Fruit fly (Drosophila melanogaster): ENCODE data around the gene CG11322.

CG11322 gene

dm6 chr2L:6723750-6724503, 35.5 kb downstream of the CG11322 start, which contains the start of gene Liprin-alpha (continued):
- peak in 1 of 2 experiments; percentile 37 for TF ChIP-seq Pdp1 (GFP tag; optimal IDR thresholded peaks at IDR 0.05)
- no peak for TF ChIP-seq CG10274 (GFP tag; optimal IDR thresholded peaks at IDR 0.05)
- no peak for TF ChIP-seq CG17359 (tag; optimal IDR thresholded peaks at IDR 0.05)
- 0 out of 2 replicates have a peak, but pooled peaks have one; percentile 37 for TF ChIP-seq Awh (GFP tag; IDR thresholded peaks at IDR 0.05)
- TF ChIP-seq GATAe (GFP tag; conservative IDR thresholded peaks at IDR 0.05) = peak; percentile 80
- TF ChIP-seq sd (tag; optimal IDR thresholded peaks at IDR 0.05) = peak; percentile 99
- TF ChIP-seq zfh2 (GFP tag; optimal IDR thresholded peaks at IDR 0.05) = no peak
- peak; percentile 72; the same call in 2 of the 3 replicates for TF ChIP-seq CG34422 (GFP tag; IDR thresholded peaks at IDR 0.05)
- peak; percentile 87 for TF ChIP-seq CG1529 (GFP tag; optimal IDR thresholded peaks at IDR 0.05)
- peak; percentile 99 for TF ChIP-seq cg (GFP tag; optimal IDR thresholded peaks at IDR 0.05)
- TF ChIP-seq Med (GFP tag) = peak; percentile 79
- TF ChIP-seq sens (GFP tag) = peak; percentile 43
- TF ChIP-seq CG12071 (GFP tag; optimal IDR thresholded peaks at IDR 0.05) = no peak
- no peak for TF ChIP-seq Hmr (GFP tag; optimal IDR thresholded peaks at IDR 0.05)
- 0 out of 2 replicates have a peak, but pooled peaks have one; percentile 5 for TF ChIP-seq CG42726 (GFP tag; IDR thresholded peaks at IDR 0.05; ENCODE audit: partially characterized antibody)
- no peak for TF ChIP-seq aop (GFP tag; IDR thresholded peaks at IDR 0.05)
- no peak for TF ChIP-seq Dip3 (GFP tag; optimal IDR thresholded peaks at IDR 0.05)
- TF ChIP-seq CG6175 (GFP tag; IDR thresholded peaks at IDR 0.05) = peak; percentile 96
- peak in 1 of 3 experiments; percentile 73 for TF ChIP-seq Stat92E (GFP tag; optimal IDR thresholded peaks at IDR 0.05)
- peak; percentile 84 for TF ChIP-seq D (optimal IDR thresholded peaks at IDR 0.05)
- no peak for TF ChIP-seq D (GFP tag; optimal IDR thresholded peaks at IDR 0.05)
- TF ChIP-seq CG7963 (GFP tag; IDR thresholded peaks at IDR 0.05; ENCODE audit: partially characterized antibody) = 0 out of 3 replicates have a peak, but pooled peaks have one; percentile 4
- TF ChIP-seq Hr3 (GFP tag; optimal IDR thresholded peaks at IDR 0.05) = no peak
- TF ChIP-seq HmgZ (tag; optimal IDR thresholded peaks at IDR 0.05) = peak; percentile 29
- TF ChIP-seq chm (GFP tag; IDR thresholded peaks at IDR 0.05) = peak; percentile 56; the same call in 1 of the 2 replicates
- peak; percentile 2 for TF ChIP-seq phol (tag; optimal IDR thresholded peaks at IDR 0.05)
- 0 out of 2 replicates have a peak, but pooled peaks have one; percentile 33 for TF ChIP-seq rib (GFP tag; IDR thresholded peaks at IDR 0.05)
- TF ChIP-seq mam (GFP tag; optimal IDR thresholded peaks at IDR 0.05) = no peak
- TF ChIP-seq CG18011 (GFP tag; optimal IDR thresholded peaks at IDR 0.05) = no peak
- peak; percentile 16 for TF ChIP-seq zen (tag; optimal IDR thresholded peaks at IDR 0.05)
- peak; percentile 82 for TF ChIP-seq CG15479 (GFP tag; optimal IDR thresholded peaks at IDR 0.05)
- TF ChIP-seq Opbp (GFP tag; IDR thresholded peaks at IDR 0.05; ENCODE audit: partially characterized antibody) = peak; percentile 29; the same call in 1 of the 3 replicates
- peak; percentile 14 to 92 for TF ChIP-seq insv (GFP tag; optimal IDR thresholded peaks at IDR 0.05)
- peak; percentile 25 for TF ChIP-seq CG10543 (GFP tag; optimal IDR thresholded peaks at IDR 0.05)
- peak; percentile 79 for TF ChIP-seq gfzf (GFP tag; optimal IDR thresholded peaks at IDR 0.05)
- TF ChIP-seq CG4617 (GFP tag; optimal IDR thresholded peaks at IDR 0.05; ENCODE audit: borderline replicate concordance) = peak; percentile 80
- peak; percentile 8 for TF ChIP-seq Ets97D (GFP tag; optimal IDR thresholded peaks at IDR 0.05)
- no peak for TF ChIP-seq CG10959 (GFP tag; IDR thresholded peaks at IDR 0.05)
- no peak for TF ChIP-seq PHDP (tag; optimal IDR thresholded peaks at IDR 0.05)
- peak; percentile 41 for TF ChIP-seq Sin3A (optimal IDR thresholded peaks at IDR 0.05)
- no peak for TF ChIP-seq fd102C (GFP tag; optimal IDR thresholded peaks at IDR 0.05)
- TF ChIP-seq lola (GFP tag; optimal IDR thresholded peaks at IDR 0.05) = peak in 1 of 3 experiments; percentile 66
- peak; percentile 44; the same call in 1 of the 2 replicates for TF ChIP-seq bbx (GFP tag; IDR thresholded peaks at IDR 0.05; ENCODE audit: partially characterized antibody)
- peak; percentile 86 for TF ChIP-seq YL-1 (GFP tag; optimal IDR thresholded peaks at IDR 0.05)

All from whole organism, embryonic.